Fruit fly (Drosophila melanogaster): ENCODE results near the gene PIG-Wa.

The PIG-Wa gene

DNA sequence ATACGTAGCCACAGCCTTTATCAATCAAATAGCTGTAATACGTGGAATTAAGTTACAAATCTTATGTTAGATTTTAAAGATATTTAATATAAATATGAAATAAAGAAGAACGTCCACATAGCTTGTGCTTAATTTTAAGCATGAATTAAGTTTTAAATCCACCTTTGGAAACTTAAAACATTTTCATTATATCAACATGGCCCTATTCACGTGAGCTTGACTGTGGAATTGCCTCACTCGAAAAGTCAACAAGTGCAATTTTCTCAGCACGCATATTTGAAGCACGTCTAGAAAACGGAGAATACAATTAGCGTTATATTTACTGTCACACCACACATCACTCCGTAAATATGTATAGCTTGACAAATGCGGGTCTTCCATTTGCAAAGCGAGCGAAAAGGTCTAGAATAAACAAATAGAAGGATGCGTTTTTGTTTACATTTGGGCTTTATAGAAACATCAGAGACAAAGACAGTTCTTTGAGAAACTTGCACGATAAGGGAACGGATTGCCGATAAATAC is 19.3 kb upstream of the PIG-Wa start (continued):
- TF ChIP-seq sens (GFP tag), result peak; percentile 95
- peak; percentile 87 for TF ChIP-seq Max (GFP tag; optimal IDR thresholded peaks at IDR 0.05)
- TF ChIP-seq CG18011 (GFP tag; optimal IDR thresholded peaks at IDR 0.05), result peak; percentile 47
- no peak for TF ChIP-seq Sry-δ (GFP tag; optimal IDR thresholded peaks at IDR 0.05)
- peak; percentile 72 for TF ChIP-seq tup (GFP tag; optimal IDR thresholded peaks at IDR 0.05)
- peak; percentile 58 for TF ChIP-seq CG6654 (GFP tag; optimal IDR thresholded peaks at IDR 0.05)
- peak; percentile 57 for TF ChIP-seq repo (GFP tag; optimal IDR thresholded peaks at IDR 0.05)
- peak; percentile 81 for TF ChIP-seq al (GFP tag; IDR thresholded peaks at IDR 0.05)
- peak; percentile 84 for TF ChIP-seq CG4424 (GFP tag; optimal IDR thresholded peaks at IDR 0.05)
- TF ChIP-seq ranshi (GFP tag; IDR thresholded peaks at IDR 0.05), result peak; percentile 86; the same call in 1 of the 2 replicates
- peak; percentile 83 for TF ChIP-seq CG4707 (GFP tag; optimal IDR thresholded peaks at IDR 0.05)
- TF ChIP-seq chinmo (GFP tag; IDR thresholded peaks at IDR 0.05; ENCODE audit: partially characterized antibody), result no peak
- peak; percentile 56 for TF ChIP-seq Dad (GFP tag; optimal IDR thresholded peaks at IDR 0.05)
- peak; percentile 66 for TF ChIP-seq Jarid2 (GFP tag; optimal IDR thresholded peaks at IDR 0.05)
- peak; percentile 77 for TF ChIP-seq Awh (GFP tag; IDR thresholded peaks at IDR 0.05)
- peak; percentile 93 for TF ChIP-seq gem (tag; optimal IDR thresholded peaks at IDR 0.05)
- peak; percentile 75 for TF ChIP-seq Nf-YC (tag; optimal IDR thresholded peaks at IDR 0.05)
- peak; percentile 82 for TF ChIP-seq tgo (GFP tag; IDR thresholded peaks at IDR 0.05)
- TF ChIP-seq sisA (GFP tag; IDR thresholded peaks at IDR 0.05), result peak; percentile 80
- peak; percentile 74 for TF ChIP-seq CG6765 (GFP tag; optimal IDR thresholded peaks at IDR 0.05)
- peak; percentile 73 for TF ChIP-seq CG10654 (GFP tag; optimal IDR thresholded peaks at IDR 0.05)
- peak; percentile 72 for TF ChIP-seq CG8359 (GFP tag; optimal IDR thresholded peaks at IDR 0.05; ENCODE audit: borderline replicate concordance)
- peak; percentile 82 for TF ChIP-seq CG18764 (GFP tag; optimal IDR thresholded peaks at IDR 0.05)
- 0 out of 3 replicates have a peak, but pooled peaks have one; percentile 46 for TF ChIP-seq z (GFP tag; IDR thresholded peaks at IDR 0.05)
- peak; percentile 91 for TF ChIP-seq run (tag; optimal IDR thresholded peaks at IDR 0.05)
- peak; percentile 84 for TF ChIP-seq az2 (GFP tag; optimal IDR thresholded peaks at IDR 0.05)
- TF ChIP-seq CG15696 (tag; optimal IDR thresholded peaks at IDR 0.05), result peak; percentile 86
- TF ChIP-seq CG2202 (tag; optimal IDR thresholded peaks at IDR 0.05), result peak; percentile 60
- peak; percentile 92 for TF ChIP-seq PHDP (tag; optimal IDR thresholded peaks at IDR 0.05)
- TF ChIP-seq Dbx (GFP tag; IDR thresholded peaks at IDR 0.05), result peak; percentile 85
- no peak for TF ChIP-seq CG16813 (GFP tag; IDR thresholded peaks at IDR 0.05; ENCODE audit: partially characterized antibody)
- TF ChIP-seq pzg (GFP tag; optimal IDR thresholded peaks at IDR 0.05), result no peak
- peak; percentile 86 for TF ChIP-seq ind (GFP tag; optimal IDR thresholded peaks at IDR 0.05)
- no peak for TF ChIP-seq Opbp (GFP tag; IDR thresholded peaks at IDR 0.05; ENCODE audit: partially characterized antibody)
- TF ChIP-seq CG30431 (GFP tag; optimal IDR thresholded peaks at IDR 0.05), result peak; percentile 76
- peak; percentile 87 for TF ChIP-seq CG6813 (GFP tag; optimal IDR thresholded peaks at IDR 0.05)
- no peak for TF ChIP-seq CkIIα-i1 (GFP tag; IDR thresholded peaks at IDR 0.05)
- TF ChIP-seq CG5180 (GFP tag; optimal IDR thresholded peaks at IDR 0.05), result peak; percentile 81
- peak; percentile 93 for TF ChIP-seq Med (GFP tag)
- peak; percentile 81 for TF ChIP-seq MTF-1 (GFP tag; optimal IDR thresholded peaks at IDR 0.05; ENCODE audit: borderline replicate concordance)
- peak; percentile 67 for TF ChIP-seq CG4854 (GFP tag; optimal IDR thresholded peaks at IDR 0.05)
- peak; percentile 92 for TF ChIP-seq BtbVII (GFP tag; optimal IDR thresholded peaks at IDR 0.05)
- peak; percentile 41 for TF ChIP-seq kni (GFP tag; optimal IDR thresholded peaks at IDR 0.05)
- TF ChIP-seq Dp (GFP tag; optimal IDR thresholded peaks at IDR 0.05), result no peak
- peak; percentile 75 for TF ChIP-seq CG8281 (tag; optimal IDR thresholded peaks at IDR 0.05)
- TF ChIP-seq slp2 (GFP tag; optimal IDR thresholded peaks at IDR 0.05), result peak; percentile 40
- TF ChIP-seq CG13296 (GFP tag; optimal IDR thresholded peaks at IDR 0.05), result peak; percentile 92
- TF ChIP-seq CG32532 (GFP tag; IDR thresholded peaks at IDR 0.05), result peak; percentile 88
- peak in 1 of 2 experiments; percentile 55 for TF ChIP-seq chif (GFP tag; optimal IDR thresholded peaks at IDR 0.05)
